Worm (Caenorhabditis elegans): ENCODE data around the gene T10B5.8.

DNA sequence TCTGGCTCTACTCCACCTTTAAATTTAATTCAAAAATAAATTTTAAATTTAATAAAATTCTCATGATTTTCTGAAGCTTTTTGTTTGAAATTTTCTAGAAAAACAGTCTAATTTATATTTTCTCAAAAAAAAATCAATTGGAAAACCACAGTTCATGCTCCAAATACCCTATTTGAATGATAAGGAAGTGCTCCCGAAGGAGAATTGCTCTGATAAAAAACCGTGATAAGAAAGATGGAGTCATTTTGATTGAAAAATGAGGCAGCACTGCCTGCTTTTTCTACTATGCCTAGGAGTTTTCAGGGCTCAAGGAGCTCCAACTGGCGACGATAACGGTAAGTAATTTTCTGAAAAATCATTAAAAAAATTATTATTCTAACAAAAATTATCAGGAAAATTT lies 4.1 kb downstream of the T10B5.8 start, which contains the start of gene T10B5.7:
- TF ChIP-seq F39B2.1 (GFP tag; IDR thresholded peaks at IDR 0.05) = no peak
- no peak for TF ChIP-seq dpl-1 (GFP tag; optimal IDR thresholded peaks at IDR 0.05)
- TF ChIP-seq zfh-2 (GFP tag; conservative IDR thresholded peaks at IDR 0.05) = no peak
- TF ChIP-seq cebp-2 (GFP tag; IDR thresholded peaks at IDR 0.05) = no peak
- no peak for TF ChIP-seq xnd-1 (tag; optimal IDR thresholded peaks at IDR 0.05)
- no peak for TF ChIP-seq snpc-4 (GFP tag; optimal IDR thresholded peaks at IDR 0.05)
- no peak for TF ChIP-seq snpc-4 (tag; optimal IDR thresholded peaks at IDR 0.05)
- TF ChIP-seq Y95B8A.8 (GFP tag; IDR thresholded peaks at IDR 0.05) = no peak
- no peak for TF ChIP-seq somi-1 (GFP tag; optimal IDR thresholded peaks at IDR 0.05)
- no peak for TF ChIP-seq sea-2 (GFP tag; IDR thresholded peaks at IDR 0.05)
- no peak for TF ChIP-seq ceh-100 (GFP tag; IDR thresholded peaks at IDR 0.05)
- no peak for TF ChIP-seq mxl-1 (tag; optimal IDR thresholded peaks at IDR 0.05)
- no peak for TF ChIP-seq ets-4 (GFP tag; optimal IDR thresholded peaks at IDR 0.05)

All from whole organism, young adult.